Worm (Caenorhabditis elegans) whole organism, mixed stage, embryonic: ENCODE measurements around the gene ceh-74.

Experiments
- blmp-1 ChIP-seq: fragments of 150-350 bp; optimal IDR thresholded peaks from 2 replicates; lab custom pipeline; 2014; ENCODE audit warnings: missing biosample characterization, missing genetic modification characterization
- ces-1 ChIP-seq: fragments of 150-350 bp; optimal IDR thresholded peaks from 2 replicates; lab custom pipeline; 2014; ENCODE audit warnings: missing biosample characterization, missing genetic modification reagents, missing genetic modification characterization
- elt-3 ChIP-seq: fragments of 150-350 bp; optimal IDR thresholded peaks from 2 replicates; lab custom pipeline; 2014; ENCODE audit warnings: missing biosample characterization, missing genetic modification characterization
- hlh-1 ChIP-seq: fragments of 150-350 bp; optimal IDR thresholded peaks from 2 replicates; lab custom pipeline; 2014; ENCODE audit warnings: missing biosample characterization, missing genetic modification reagents, missing genetic modification characterization
- lin-13 ChIP-seq: fragments of 150-350 bp; optimal IDR thresholded peaks from 2 replicates; lab custom pipeline; 2014; ENCODE audit warnings: missing biosample characterization, missing genetic modification characterization
- lsy-2 ChIP-seq: fragments of 150-350 bp; optimal IDR thresholded peaks from 2 replicates; lab custom pipeline; 2014; ENCODE audit warnings: missing biosample characterization, missing genetic modification characterization
- nhr-12 ChIP-seq: fragments of 150-350 bp; optimal IDR thresholded peaks from 2 replicates; lab custom pipeline; 2014; ENCODE audit warnings: missing biosample characterization, missing genetic modification characterization
- nhr-2 ChIP-seq: fragments of 150-350 bp; optimal IDR thresholded peaks from 2 replicates; lab custom pipeline; 2014; ENCODE audit warnings: missing biosample characterization, missing genetic modification characterization
- nhr-237 ChIP-seq: fragments of 150-350 bp; optimal IDR thresholded peaks from 2 replicates; lab custom pipeline; 2014; ENCODE audit warnings: missing biosample characterization, missing genetic modification characterization
- nhr-76 ChIP-seq: sonication (generic microtip); optimal IDR thresholded peaks from 2 replicates; lab custom pipeline; 2017; ENCODE audit warnings: missing biosample characterization, missing genetic modification characterization
- pha-4 ChIP-seq: fragments of 150-350 bp; optimal IDR thresholded peaks from 2 replicates; lab custom pipeline; 2018; ENCODE audit warnings: missing biosample characterization, missing genetic modification reagents, missing genetic modification characterization
- unc-120 ChIP-seq: sonication (generic microtip); optimal IDR thresholded peaks from 2 replicates; lab custom pipeline; 2017; ENCODE audit warnings: missing genetic modification characterization, missing compliant biosample characterization; ENCODE audit not compliant: poor library complexity, severe bottlenecking
- unc-62 ChIP-seq: fragments of 150-350 bp; optimal IDR thresholded peaks from 2 replicates; lab custom pipeline; 2014; ENCODE audit warnings: missing biosample characterization, missing genetic modification reagents, missing genetic modification characterization
- ztf-11 ChIP-seq: fragments of 150-350 bp; optimal IDR thresholded peaks from 2 replicates; lab custom pipeline; 2014; ENCODE audit warnings: missing biosample characterization, missing genetic modification characterization

DNA sequence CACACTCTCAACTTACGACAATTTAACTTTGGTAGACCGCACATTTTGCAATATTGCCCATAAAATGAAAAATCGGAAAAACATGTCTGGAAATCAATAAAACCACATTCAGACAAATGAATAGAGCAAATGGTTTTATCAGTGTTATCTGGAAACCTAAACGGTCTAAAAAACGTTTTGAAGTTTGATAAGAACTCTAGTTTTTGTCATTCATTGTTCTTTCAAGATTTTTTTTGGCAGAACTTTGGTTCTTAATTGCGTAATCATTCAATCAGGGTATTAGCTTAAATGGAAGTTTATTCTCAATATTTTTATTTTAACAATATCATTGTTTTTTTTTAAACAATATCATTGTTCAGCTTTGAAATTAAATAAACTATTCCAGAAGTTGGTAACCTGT is 2.7 kb upstream of the ceh-74 start, which contains the start of gene cest-2.2:
- TF ChIP-seq lin-13 (tag; lab: Kevin White, UChicago) (no peak), ztf-11 (tag; lab: Kevin White, UChicago) (no peak), unc-62 (GFP tag; lab: Kevin White, UChicago) (no peak), pha-4 (tag; lab: Kevin White, UChicago) (no peak), lsy-2 (tag; lab: Kevin White, UChicago) (no peak), unc-120 (no peak), nhr-12 (tag; lab: Kevin White, UChicago) (no peak), elt-3 (no peak), nhr-2 (tag; lab: Kevin White, UChicago) (no peak), hlh-1 (tag; lab: Kevin White, UChicago) (no peak), nhr-76 (tag; lab: Kevin White, UChicago) (no peak), nhr-237 (tag; lab: Kevin White, UChicago) (no peak), ces-1 (GFP tag; lab: Kevin White, UChicago) (no peak), blmp-1 (tag; lab: Kevin White, UChicago) (no peak)
